Worm (Caenorhabditis elegans): ENCODE data around the gene clec-21.

DNA sequence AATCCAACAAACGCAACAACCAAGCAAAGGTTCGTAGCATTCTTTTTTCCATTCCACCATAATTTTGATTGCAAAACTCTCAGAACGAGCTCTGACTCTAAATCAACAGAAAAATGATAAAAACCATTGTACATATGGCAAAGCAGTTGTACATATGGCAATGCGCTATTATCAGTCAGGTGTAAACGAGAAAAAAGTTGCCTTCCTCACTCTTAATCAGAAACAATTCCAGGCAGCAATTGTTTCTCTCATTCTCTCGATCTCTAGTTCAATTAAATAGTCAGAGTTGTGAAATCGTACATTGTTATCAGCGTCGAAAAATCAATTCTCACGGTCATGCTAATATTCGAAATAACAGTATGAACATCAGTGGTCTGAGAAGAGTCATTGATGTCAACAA lies 37.8 kb upstream of the clec-21 start:
- TF ChIP-seq ham-2 (GFP tag; optimal IDR thresholded peaks at IDR 0.05): no peak
- TF ChIP-seq elt-3 (tag; optimal IDR thresholded peaks at IDR 0.05): no peak
- TF ChIP-seq nhr-237 (tag; optimal IDR thresholded peaks at IDR 0.05): no peak
- no peak for TF ChIP-seq nhr-28 (tag; optimal IDR thresholded peaks at IDR 0.05)
- no peak for TF ChIP-seq pha-4 (tag; optimal IDR thresholded peaks at IDR 0.05)
- no peak for TF ChIP-seq sptf-1 (tag; optimal IDR thresholded peaks at IDR 0.05)
- TF ChIP-seq mep-1 (tag; optimal IDR thresholded peaks at IDR 0.05): no peak
- TF ChIP-seq sem-2 (GFP tag; optimal IDR thresholded peaks at IDR 0.05): no peak
- TF ChIP-seq mab-5 (tag; optimal IDR thresholded peaks at IDR 0.05): no peak
- TF ChIP-seq snpc-4 (tag; optimal IDR thresholded peaks at IDR 0.05): no peak
- TF ChIP-seq lsy-2 (tag; optimal IDR thresholded peaks at IDR 0.05): no peak
